Fruit fly (Drosophila melanogaster): ENCODE data around the gene CG31642.

CG31642 gene

dm6 chr2L:6124815-6125214, 6.5 kb downstream of the CG31642 start, which contains the start of gene Arpc4 (continued):
- TF ChIP-seq ase (GFP tag; IDR thresholded peaks at IDR 0.05) (peak; percentile 46; the same call in 1 of the 3 replicates), CG42726 (GFP tag; IDR thresholded peaks at IDR 0.05; ENCODE audit: partially characterized antibody) (no peak), CG18011 (GFP tag; optimal IDR thresholded peaks at IDR 0.05) (peak; percentile 18), CG13123 (GFP tag; optimal IDR thresholded peaks at IDR 0.05) (no peak), Ets97D (GFP tag; optimal IDR thresholded peaks at IDR 0.05) (peak; percentile 57), E2f2 (GFP tag; IDR thresholded peaks at IDR 0.05) (peak; percentile 71), Aef1 (GFP tag; IDR thresholded peaks at IDR 0.05) (peak; percentile 73), CG12155 (GFP tag; optimal IDR thresholded peaks at IDR 0.05) (peak; percentile 45), CG15514 (GFP tag; optimal IDR thresholded peaks at IDR 0.05) (peak; percentile 69), CG10431 (GFP tag; optimal IDR thresholded peaks at IDR 0.05) (no peak), Kr (GFP tag; optimal IDR thresholded peaks at IDR 0.05) (no peak), danr (GFP tag; IDR thresholded peaks at IDR 0.05) (no peak), bigmax (GFP tag; optimal IDR thresholded peaks at IDR 0.05) (no peak), Hand (GFP tag; optimal IDR thresholded peaks at IDR 0.05) (no peak), Eip74EF (GFP tag; optimal IDR thresholded peaks at IDR 0.05) (no peak), CG4854 (GFP tag; optimal IDR thresholded peaks at IDR 0.05) (no peak), Bdp1 (GFP tag; optimal IDR thresholded peaks at IDR 0.05) (no peak), Ravus (GFP tag; IDR thresholded peaks at IDR 0.05) (no peak), Doc2 (GFP tag; IDR thresholded peaks at IDR 0.05) (no peak), CrebB (tag; optimal IDR thresholded peaks at IDR 0.05) (peak; percentile 21), C15 (GFP tag; IDR thresholded peaks at IDR 0.05) (peak; percentile 54; the same call in 1 of the 3 replicates), CG10979 (tag; optimal IDR thresholded peaks at IDR 0.05) (peak; percentile 50), Sox100B (GFP tag; optimal IDR thresholded peaks at IDR 0.05) (no peak), zfh1 (GFP tag; IDR thresholded peaks at IDR 0.05) (peak; percentile 80), CG17568 (GFP tag; optimal IDR thresholded peaks at IDR 0.05) (no peak), pita (GFP tag; optimal IDR thresholded peaks at IDR 0.05) (peak; percentile 59), Sin3A (optimal IDR thresholded peaks at IDR 0.05) (peak; percentile 26), phol (tag; optimal IDR thresholded peaks at IDR 0.05) (peak; percentile 79), CG7963 (GFP tag; IDR thresholded peaks at IDR 0.05; ENCODE audit: partially characterized antibody) (no peak), CG9797 (GFP tag; optimal IDR thresholded peaks at IDR 0.05) (peak; percentile 79), unc-4 (GFP tag; IDR thresholded peaks at IDR 0.05; ENCODE audit: partially characterized antibody) (no peak), Antp (GFP tag; optimal IDR thresholded peaks at IDR 0.05) (peak; percentile 34), nmo (GFP tag; optimal IDR thresholded peaks at IDR 0.05) (peak; percentile 66), tio (GFP tag; optimal IDR thresholded peaks at IDR 0.05) (no peak), BtbVII (GFP tag; optimal IDR thresholded peaks at IDR 0.05) (no peak), unpg (GFP tag; optimal IDR thresholded peaks at IDR 0.05) (no peak), Hr51 (GFP tag; optimal IDR thresholded peaks at IDR 0.05) (peak; percentile 39 to 54), Side (GFP tag; optimal IDR thresholded peaks at IDR 0.05) (no peak), Dip3 (GFP tag; optimal IDR thresholded peaks at IDR 0.05) (peak; percentile 11), CG13287 (GFP tag; IDR thresholded peaks at IDR 0.05; ENCODE audit: partially characterized antibody) (no peak), CG2678 (tag; optimal IDR thresholded peaks at IDR 0.05) (no peak), knrl (GFP tag; IDR thresholded peaks at IDR 0.05; ENCODE audit: partially characterized antibody) (peak; percentile 36; the same call in 1 of the 3 replicates), crol (GFP tag; IDR thresholded peaks at IDR 0.05) (no peak), CG8765 (GFP tag; IDR thresholded peaks at IDR 0.05) (peak; percentile 42; the same call in 1 of the 2 replicates), BEAF-32 (GFP tag; optimal IDR thresholded peaks at IDR 0.05) (peak; percentile 18), crp (GFP tag; optimal IDR thresholded peaks at IDR 0.05) (no peak), CG2712 (tag; optimal IDR thresholded peaks at IDR 0.05) (no peak), pum (GFP tag; optimal IDR thresholded peaks at IDR 0.05) (peak; percentile 51), ap (GFP tag; IDR thresholded peaks at IDR 0.05) (peak; percentile 37), TFAM (GFP tag; optimal IDR thresholded peaks at IDR 0.05) (no peak)

All from whole organism, embryonic.